Fruit fly (Drosophila melanogaster): ENCODE data around the gene Sbat.

The Sbat gene

dm6 chr2L:2878859-2879258 is 715 bp downstream of the Sbat start, which contains the start of gene RabGGTb (continued):
- TF ChIP-seq esn (GFP tag; optimal IDR thresholded peaks at IDR 0.05) (peak; percentile 65), CG6163 (GFP tag; IDR thresholded peaks at IDR 0.05) (peak; percentile 86), Hr4 (GFP tag; optimal IDR thresholded peaks at IDR 0.05) (peak; percentile 45), vri (GFP tag; optimal IDR thresholded peaks at IDR 0.05) (peak; percentile 22), dac (GFP tag; optimal IDR thresholded peaks at IDR 0.05) (no peak), CG1621 (tag; optimal IDR thresholded peaks at IDR 0.05) (peak; percentile 34), Ets21C (GFP tag; optimal IDR thresholded peaks at IDR 0.05) (peak; percentile 25), spab (GFP tag; optimal IDR thresholded peaks at IDR 0.05) (no peak), Smox (GFP tag; optimal IDR thresholded peaks at IDR 0.05) (peak; percentile 68), lz (GFP tag; optimal IDR thresholded peaks at IDR 0.05) (peak; percentile 84), Eip93F (GFP tag; optimal IDR thresholded peaks at IDR 0.05) (no peak), eg (GFP tag; IDR thresholded peaks at IDR 0.05) (peak; percentile 85), CG34406 (GFP tag; optimal IDR thresholded peaks at IDR 0.05) (peak; percentile 48), CG6792 (GFP tag; optimal IDR thresholded peaks at IDR 0.05) (peak; percentile 39), CG15336 (GFP tag; IDR thresholded peaks at IDR 0.05) (peak; percentile 60), CG9139 (GFP tag; optimal IDR thresholded peaks at IDR 0.05) (no peak), CG6854 (GFP tag; optimal IDR thresholded peaks at IDR 0.05) (peak; percentile 29), svp (GFP tag) (peak; percentile 80), Hr39 (GFP tag; optimal IDR thresholded peaks at IDR 0.05) (peak; percentile 77), Sox15 (GFP tag; optimal IDR thresholded peaks at IDR 0.05) (no peak), Eip78C (GFP tag) (peak; percentile 75), dsx (GFP tag; optimal IDR thresholded peaks at IDR 0.05; ENCODE audit: poor library complexity, severe bottlenecking) (no peak), CG10669 (GFP tag; optimal IDR thresholded peaks at IDR 0.05) (peak; percentile 17), CG32006 (GFP tag; optimal IDR thresholded peaks at IDR 0.05) (peak; percentile 56), CG3919 (GFP tag; optimal IDR thresholded peaks at IDR 0.05) (peak; percentile 57)

dm6 chr2L:2882968-2883702 is 5.0 kb downstream of the Sbat start:
- peak; percentile 5 for TF ChIP-seq Sox14 (GFP tag; optimal IDR thresholded peaks at IDR 0.05)
- peak; percentile 20 for TF ChIP-seq vri (GFP tag; optimal IDR thresholded peaks at IDR 0.05)
- TF ChIP-seq CG9139 (GFP tag; optimal IDR thresholded peaks at IDR 0.05), result no peak
- TF ChIP-seq Eip75B (GFP tag; optimal IDR thresholded peaks at IDR 0.05), result peak; percentile 24
- peak in 1 of 2 experiments; percentile 22 for TF ChIP-seq ss (GFP tag; optimal IDR thresholded peaks at IDR 0.05)
- TF ChIP-seq cyc (GFP tag; optimal IDR thresholded peaks at IDR 0.05), result peak; percentile 35
- TF ChIP-seq CG6808 (GFP tag; optimal IDR thresholded peaks at IDR 0.05), result no peak
- peak; percentile 27 for TF ChIP-seq Sox102F (GFP tag; optimal IDR thresholded peaks at IDR 0.05)
- peak; percentile 7 for TF ChIP-seq CG3919 (GFP tag; optimal IDR thresholded peaks at IDR 0.05)
- TF ChIP-seq CG11762 (GFP tag; optimal IDR thresholded peaks at IDR 0.05; ENCODE audit: insufficient read depth), result no peak
- peak; percentile 27 for TF ChIP-seq CG34406 (GFP tag; optimal IDR thresholded peaks at IDR 0.05)
- TF ChIP-seq CG6163 (GFP tag; IDR thresholded peaks at IDR 0.05), result peak; percentile 51; the same call in 2 of the 3 replicates
- no peak for TF ChIP-seq Hr4 (GFP tag; optimal IDR thresholded peaks at IDR 0.05)
- no peak for TF ChIP-seq Eip78C (GFP tag)
- no peak for TF ChIP-seq OdsH (GFP tag; optimal IDR thresholded peaks at IDR 0.05)
- no peak for TF ChIP-seq CG6854 (GFP tag; optimal IDR thresholded peaks at IDR 0.05)
- TF ChIP-seq topi (GFP tag; optimal IDR thresholded peaks at IDR 0.05), result peak; percentile 29
- peak; percentile 30; the same call in 1 of the 3 replicates for TF ChIP-seq eg (GFP tag; IDR thresholded peaks at IDR 0.05)
- no peak for TF ChIP-seq CG8319 (GFP tag; optimal IDR thresholded peaks at IDR 0.05)
- peak; percentile 26 for TF ChIP-seq CG31627 (GFP tag; optimal IDR thresholded peaks at IDR 0.05)
- no peak for TF ChIP-seq CG8632 (GFP tag; optimal IDR thresholded peaks at IDR 0.05)
- peak; percentile 50 for TF ChIP-seq esn (GFP tag; optimal IDR thresholded peaks at IDR 0.05)
- TF ChIP-seq CG10669 (GFP tag; optimal IDR thresholded peaks at IDR 0.05), result no peak
- peak; percentile 14 for TF ChIP-seq Eip93F (GFP tag; optimal IDR thresholded peaks at IDR 0.05)
- peak; percentile 55 for TF ChIP-seq Met (GFP tag; optimal IDR thresholded peaks at IDR 0.05)
- TF ChIP-seq Smox (GFP tag; optimal IDR thresholded peaks at IDR 0.05), result peak; percentile 41
- no peak for TF ChIP-seq fd59A (GFP tag; optimal IDR thresholded peaks at IDR 0.05)
- TF ChIP-seq pdm3 (GFP tag; optimal IDR thresholded peaks at IDR 0.05), result peak; percentile 22
- TF ChIP-seq Ets21C (GFP tag; optimal IDR thresholded peaks at IDR 0.05), result peak; percentile 7
- peak; percentile 10 for TF ChIP-seq CG6792 (GFP tag; optimal IDR thresholded peaks at IDR 0.05)
- TF ChIP-seq CG8119 (GFP tag; IDR thresholded peaks at IDR 0.05), result no peak
- peak; percentile 66 for TF ChIP-seq lz (GFP tag; optimal IDR thresholded peaks at IDR 0.05)
- TF ChIP-seq CG6276 (GFP tag; optimal IDR thresholded peaks at IDR 0.05), result no peak
- peak; percentile 3 for TF ChIP-seq acj6 (GFP tag; optimal IDR thresholded peaks at IDR 0.05)
- TF ChIP-seq svp (GFP tag), result peak; percentile 71
- TF ChIP-seq fkh (GFP tag; optimal IDR thresholded peaks at IDR 0.05), result peak; percentile 76
